Fruit fly (Drosophila melanogaster) whole organism, prepupa: Measurements from ENCODE around the gene eco.

ENCODE experiments used
- CG10631 ChIP-seq: fragments of 200-800 bp; sonication (Bioruptor generic); optimal IDR thresholded peaks from 2 replicates; lab custom pipeline; 2016; ENCODE audit warnings: missing biosample characterization, missing genetic modification characterization
- CG15336 ChIP-seq: fragments of 200-800 bp; sonication (Bioruptor generic); IDR thresholded peaks from 2 replicates; pipeline ENCODE4 v1.3.6; 2022; ENCODE audit warnings: missing biosample characterization, missing genetic modification characterization
- CG32006 ChIP-seq: fragments of 200-800 bp; sonication (Bioruptor generic); optimal IDR thresholded peaks from 3 replicates; lab custom pipeline; 2017; ENCODE audit warnings: missing biosample characterization, mild to moderate bottlenecking, missing genetic modification characterization
- CG4318 ChIP-seq: fragments of 200-800 bp; sonication (Bioruptor generic); optimal IDR thresholded peaks from 3 replicates; lab custom pipeline; 2017; ENCODE audit warnings: missing biosample characterization, mild to moderate bottlenecking, missing genetic modification characterization
- CG6792 ChIP-seq: fragments of 200-800 bp; sonication (Bioruptor generic); optimal IDR thresholded peaks from 3 replicates; lab custom pipeline; 2016; ENCODE audit warnings: missing biosample characterization, missing genetic modification characterization
- CG6854 ChIP-seq: fragments of 200-800 bp; sonication (Bioruptor generic); optimal IDR thresholded peaks from 2 replicates; lab custom pipeline; 2017; ENCODE audit warnings: missing biosample characterization, mild to moderate bottlenecking, missing genetic modification characterization
- CG9139 ChIP-seq: fragments of 200-800 bp; sonication (Bioruptor generic); optimal IDR thresholded peaks from 3 replicates; lab custom pipeline; 2017; ENCODE audit warnings: missing biosample characterization, mild to moderate bottlenecking, missing genetic modification characterization
- Eip75B ChIP-seq: fragments of 200-800 bp; sonication (Bioruptor generic); optimal IDR thresholded peaks from 3 replicates; lab custom pipeline; 2016; ENCODE audit warnings: missing biosample characterization, missing genetic modification characterization
- Eip93F ChIP-seq: fragments of 200-800 bp; sonication (Bioruptor generic); optimal IDR thresholded peaks from 2 replicates; lab custom pipeline; 2016; ENCODE audit warnings: missing biosample characterization, mild to moderate bottlenecking, missing genetic modification characterization
- Ets21C ChIP-seq: fragments of 200-800 bp; sonication (Bioruptor generic); optimal IDR thresholded peaks from 3 replicates; lab custom pipeline; 2016; ENCODE audit warnings: missing biosample characterization, missing genetic modification characterization
- Met ChIP-seq: fragments of 200-800 bp; sonication (Bioruptor generic); optimal IDR thresholded peaks from 3 replicates; lab custom pipeline; 2016; ENCODE audit warnings: missing biosample characterization, missing genetic modification characterization
- OdsH ChIP-seq: fragments of 200-800 bp; sonication (Bioruptor generic); optimal IDR thresholded peaks from 3 replicates; lab custom pipeline; 2016; ENCODE audit warnings: missing biosample characterization, missing genetic modification characterization
- Sox15 ChIP-seq: fragments of 200-800 bp; sonication (Bioruptor generic); optimal IDR thresholded peaks from 3 replicates; lab custom pipeline; 2016; ENCODE audit warnings: missing biosample characterization, missing genetic modification characterization
- dac ChIP-seq: fragments of 200-800 bp; sonication (Bioruptor generic); optimal IDR thresholded peaks from 2 replicates; lab custom pipeline; 2017; ENCODE audit warnings: missing biosample characterization, mild to moderate bottlenecking, missing genetic modification characterization
- dsx ChIP-seq: fragments of 200-800 bp; optimal IDR thresholded peaks from 3 replicates; lab custom pipeline; 2019; ENCODE audit warnings: missing biosample characterization, mild to moderate bottlenecking, missing genetic modification characterization, moderate library complexity; ENCODE audit not compliant: poor library complexity, severe bottlenecking
- eg ChIP-seq: fragments of 200-800 bp; sonication (Bioruptor generic); IDR thresholded peaks from 3 replicates; pipeline ENCODE4 v1.3.6; 2022; ENCODE audit warnings: missing biosample characterization, missing genetic modification characterization
- fd59A ChIP-seq: fragments of 200-800 bp; sonication (Bioruptor generic); optimal IDR thresholded peaks from 2 replicates; lab custom pipeline; 2017; ENCODE audit warnings: missing biosample characterization, mild to moderate bottlenecking, missing genetic modification characterization, missing genetic modification reagents
- spab ChIP-seq: fragments of 200-800 bp; sonication (Bioruptor generic); optimal IDR thresholded peaks from 2 replicates; lab custom pipeline; 2017; ENCODE audit warnings: missing biosample characterization, mild to moderate bottlenecking, missing genetic modification characterization, missing genetic modification reagents

Gene eco

dm6 chr3L:7312754-7313153 lies 26.4 kb downstream of the eco start, which contains the start of gene unc-13-4A:
Gene unc-13-4A (minus strand): TSS chr3L:7312896.
- TF ChIP-seq Sox15 (GFP tag; lab: Kevin White, UChicago) (no peak), Eip93F (GFP tag; lab: Kevin White, UChicago) (no peak), CG15336 (GFP tag; lab: Robert Waterston, UW) (no peak), OdsH (GFP tag; lab: Kevin White, UChicago) (no peak), spab (GFP tag; lab: Kevin White, UChicago) (no peak), CG10631 (GFP tag; lab: Kevin White, UChicago) (no peak), CG4318 (GFP tag; lab: Kevin White, UChicago) (no peak), fd59A (GFP tag; lab: Kevin White, UChicago) (no peak), Met (GFP tag; lab: Kevin White, UChicago) (no peak), dac (GFP tag; lab: Kevin White, UChicago) (no peak)
- TF ChIP-seq, all 60 proteins: peak for 0

DNA sequence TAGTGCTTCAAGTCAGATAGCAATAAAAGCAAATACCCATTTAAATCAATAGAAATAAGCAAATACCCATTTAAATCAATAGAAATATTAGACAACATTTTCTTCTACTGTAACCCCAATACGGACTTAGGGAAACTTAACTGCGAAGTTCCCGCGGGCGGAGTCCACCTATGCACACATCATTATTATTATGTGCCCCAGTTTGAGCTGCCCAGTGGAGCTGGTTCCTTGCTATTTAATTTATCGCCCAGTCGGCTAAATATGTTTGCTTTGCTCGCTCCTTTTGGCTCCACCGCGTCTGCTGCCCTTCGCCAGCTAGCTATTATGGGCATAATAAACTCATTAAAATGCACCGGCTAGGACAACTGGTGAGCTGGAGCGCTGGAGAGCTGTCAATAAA lies 38.5 kb downstream of the eco start:
- TF ChIP-seq Sox15 (GFP tag; lab: Kevin White, UChicago) (no peak), dsx (no peak), Ets21C (GFP tag; lab: Kevin White, UChicago) (no peak), CG6792 (no peak), CG9139 (GFP tag; lab: Kevin White, UChicago) (no peak), eg (GFP tag; lab: Robert Waterston, UW) (no peak), CG6854 (no peak), Eip75B (no peak), Met (GFP tag; lab: Kevin White, UChicago) (no peak), CG32006 (GFP tag; lab: Kevin White, UChicago) (no peak)
